Fruit fly (Drosophila melanogaster) whole organism, embryonic: ENCODE measurements around the gene sip3.

ENCODE experiments used
- ATbp ChIP-seq: fragments of 200-800 bp; sonication (Bioruptor generic); optimal IDR thresholded peaks from 2 replicates; lab custom pipeline; 2017; ENCODE audit warnings: missing biosample characterization, mild to moderate bottlenecking, missing genetic modification characterization, missing genetic modification reagents
- CG10209 ChIP-seq: fragments of 200-800 bp; sonication (Bioruptor generic); optimal IDR thresholded peaks from 3 replicates; lab custom pipeline; 2017; ENCODE audit warnings: missing biosample characterization, mild to moderate bottlenecking, missing genetic modification characterization, missing genetic modification reagents
- CG10431 ChIP-seq: fragments of 200-800 bp; sonication (Bioruptor generic); optimal IDR thresholded peaks from 3 replicates; lab custom pipeline; 2018; ENCODE audit warnings: missing biosample characterization, mild to moderate bottlenecking, missing genetic modification characterization
- CG11093 ChIP-seq: fragments of 200-800 bp; sonication (Bioruptor generic); IDR thresholded peaks from 3 replicates; pipeline ENCODE4 v1.3.6; 2022; ENCODE audit warnings: missing biosample characterization, missing genetic modification characterization
- CG12219 ChIP-seq: fragments of 200-800 bp; sonication (Bioruptor generic); optimal IDR thresholded peaks from 3 replicates; lab custom pipeline; 2018; ENCODE audit warnings: missing biosample characterization, mild to moderate bottlenecking, missing genetic modification characterization
- CG12391 ChIP-seq: fragments of 200-800 bp; sonication (Bioruptor generic); optimal IDR thresholded peaks from 3 replicates; lab custom pipeline; 2018; ENCODE audit warnings: missing biosample characterization, mild to moderate bottlenecking, missing genetic modification characterization, moderate library complexity
- CG15601 ChIP-seq: fragments of 200-800 bp; sonication (Bioruptor generic); optimal IDR thresholded peaks from 3 replicates; lab custom pipeline; 2019; ENCODE audit warnings: missing biosample characterization, mild to moderate bottlenecking, missing genetic modification characterization, moderate library complexity
- CG15696 ChIP-seq: fragments of 200-800 bp; sonication (Bioruptor generic); optimal IDR thresholded peaks from 2 replicates; lab custom pipeline; 2019; ENCODE audit warnings: missing biosample characterization, mild to moderate bottlenecking, missing genetic modification characterization, moderate library complexity
- CG17568 ChIP-seq: fragments of 200-800 bp; sonication (Bioruptor generic); optimal IDR thresholded peaks from 2 replicates; lab custom pipeline; 2018; ENCODE audit warnings: missing biosample characterization, mild to moderate bottlenecking, missing genetic modification characterization, moderate library complexity
- CG18599 ChIP-seq: fragments of 200-800 bp; sonication (Bioruptor generic); optimal IDR thresholded peaks from 3 replicates; lab custom pipeline; 2017; ENCODE audit warnings: missing biosample characterization, missing genetic modification characterization, mild to moderate bottlenecking, moderate library complexity, missing genetic modification reagents
- CG2202 ChIP-seq: fragments of 200-800 bp; sonication (Bioruptor generic); optimal IDR thresholded peaks from 2 replicates; lab custom pipeline; 2018; ENCODE audit warnings: missing biosample characterization, mild to moderate bottlenecking, missing genetic modification characterization
- CG2712 ChIP-seq: fragments of 200-800 bp; optimal IDR thresholded peaks from 3 replicates; lab custom pipeline; 2019; ENCODE audit warnings: missing biosample characterization, mild to moderate bottlenecking, missing genetic modification characterization, moderate library complexity
- CG32532 ChIP-seq: fragments of 200-800 bp; sonication (Bioruptor generic); IDR thresholded peaks from 2 replicates; pipeline ENCODE4 v1.3.6; 2022; ENCODE audit warnings: missing biosample characterization, missing genetic modification characterization
- CG5245 ChIP-seq: fragments of 200-800 bp; sonication (Bioruptor generic); optimal IDR thresholded peaks from 3 replicates; lab custom pipeline; 2016; ENCODE audit warnings: missing biosample characterization, missing genetic modification characterization
- CG8290 ChIP-seq, 3 experiments: fragments of 200-800 bp; sonication (Bioruptor generic); optimal IDR thresholded peaks; 2 replicates each; lab custom pipeline; 2016 to 2019; ENCODE audit warnings: missing biosample characterization in 3 of 3, missing genetic modification characterization in 3 of 3, mild to moderate bottlenecking in 2 of 3, moderate library complexity in 1 of 3
- CG8388 ChIP-seq: fragments of 200-800 bp; sonication (Bioruptor generic); optimal IDR thresholded peaks from 2 replicates; lab custom pipeline; 2019; ENCODE audit warnings: missing biosample characterization, mild to moderate bottlenecking, missing genetic modification characterization, moderate library complexity
- CG9876 ChIP-seq: fragments of 200-800 bp; sonication (Bioruptor generic); optimal IDR thresholded peaks from 2 replicates; lab custom pipeline; 2016; ENCODE audit warnings: missing biosample characterization, missing genetic modification characterization
- CTCF ChIP-seq: fragments of 200-800 bp; sonication (Bioruptor generic); optimal IDR thresholded peaks from 2 replicates; lab custom pipeline; 2017; ENCODE audit warnings: missing biosample characterization, mild to moderate bottlenecking, missing genetic modification characterization, moderate library complexity
- Camta ChIP-seq: fragments of 200-800 bp; sonication (Bioruptor generic); optimal IDR thresholded peaks from 2 replicates; lab custom pipeline; 2016; ENCODE audit warnings: missing biosample characterization, missing genetic modification characterization
- Dip3 ChIP-seq: fragments of 200-800 bp; sonication (Bioruptor generic); optimal IDR thresholded peaks from 3 replicates; lab custom pipeline; 2016; ENCODE audit warnings: missing biosample characterization, missing genetic modification characterization
- Drgx ChIP-seq: fragments of 200-800 bp; sonication (Bioruptor generic); IDR thresholded peaks from 2 replicates; pipeline ENCODE4 v1.3.6; 2022; ENCODE audit warnings: missing biosample characterization, missing genetic modification characterization
- Fer1 ChIP-seq: fragments of 200-800 bp; sonication (Bioruptor generic); optimal IDR thresholded peaks from 2 replicates; lab custom pipeline; 2017; ENCODE audit warnings: missing biosample characterization, mild to moderate bottlenecking, missing genetic modification characterization
- Gug ChIP-seq: fragments of 200-800 bp; sonication (Bioruptor generic); IDR thresholded peaks from 4 replicates; pipeline ENCODE4 v1.3.6; 2022; ENCODE audit warnings: missing biosample characterization, missing genetic modification characterization
- Hsf ChIP-seq: fragments of 200-800 bp; sonication (Bioruptor generic); optimal IDR thresholded peaks from 3 replicates; lab custom pipeline; 2016; ENCODE audit warnings: missing biosample characterization, missing genetic modification characterization
- MESR4 ChIP-seq: fragments of 200-800 bp; sonication (Bioruptor generic); optimal IDR thresholded peaks from 2 replicates; lab custom pipeline; 2018; ENCODE audit warnings: missing biosample characterization, mild to moderate bottlenecking, missing genetic modification characterization, moderate library complexity
- Max ChIP-seq: fragments of 200-800 bp; sonication (Bioruptor generic); optimal IDR thresholded peaks from 2 replicates; lab custom pipeline; 2016; ENCODE audit warnings: missing biosample characterization, mild to moderate bottlenecking, missing genetic modification characterization
- Med ChIP-seq: fragments of 200-800 bp; sonication (Bioruptor generic); peaks from one replicate; lab custom pipeline; 2016; ENCODE audit warnings: missing biosample characterization, missing genetic modification characterization, mild to moderate bottlenecking, inconsistent platforms, moderate library complexity
- Mrtf ChIP-seq: fragments of 200-800 bp; sonication (Bioruptor generic); IDR thresholded peaks from 3 replicates; pipeline ENCODE4 v1.3.6; 2022; ENCODE audit warnings: missing biosample characterization, missing genetic modification characterization
- NFAT ChIP-seq: fragments of 200-800 bp; sonication (Bioruptor generic); IDR thresholded peaks from 2 replicates; pipeline ENCODE4 v1.3.6; 2022; ENCODE audit warnings: missing biosample characterization, missing genetic modification characterization
- PHDP ChIP-seq: fragments of 200-800 bp; sonication (Bioruptor generic); optimal IDR thresholded peaks from 3 replicates; lab custom pipeline; 2018; ENCODE audit warnings: missing biosample characterization, mild to moderate bottlenecking, missing genetic modification characterization, moderate library complexity
- Ptx1 ChIP-seq: fragments of 200-800 bp; sonication (Bioruptor generic); IDR thresholded peaks from 2 replicates; pipeline ENCODE4 v1.3.6; 2022; ENCODE audit warnings: missing biosample characterization, missing genetic modification characterization
- Sin3A ChIP-seq: fragments of >200 bp; optimal IDR thresholded peaks from 2 replicates; lab custom pipeline; 2018
- Trl ChIP-seq, 3 experiments: fragments of >200 bp in 2 of 3; fragments of 200-800 bp in 1 of 3; sonication (Bioruptor generic) in 1 of 3; optimal IDR thresholded peaks; 2 replicates in 1 of 3; 3 replicates in 2 of 3; lab custom pipeline; 2016 to 2017; ENCODE audit warnings: missing biosample characterization in 1 of 3, missing genetic modification characterization in 1 of 3
- YL-1 ChIP-seq: fragments of 200-800 bp; sonication (Bioruptor generic); optimal IDR thresholded peaks from 3 replicates; lab custom pipeline; 2017; ENCODE audit warnings: missing biosample characterization, mild to moderate bottlenecking, missing genetic modification characterization
- az2 ChIP-seq: fragments of 200-800 bp; sonication (Bioruptor generic); optimal IDR thresholded peaks from 3 replicates; lab custom pipeline; 2016; ENCODE audit warnings: missing biosample characterization, missing genetic modification characterization
- ci ChIP-seq: fragments of 200-800 bp; sonication (Bioruptor generic); IDR thresholded peaks from 3 replicates; pipeline ENCODE4 v1.3.6; 2022; ENCODE audit warnings: missing biosample characterization, missing genetic modification characterization
- croc ChIP-seq: fragments of 200-800 bp; sonication (Bioruptor generic); conservative IDR thresholded peaks from 3 replicates; pipeline ENCODE4 v1.3.6; 2022; ENCODE audit warnings: missing biosample characterization, missing genetic modification characterization
- crp ChIP-seq, 2 experiments: fragments of 200-800 bp; sonication (Bioruptor generic); optimal IDR thresholded peaks; 2 replicates in 1 of 2; 3 replicates in 1 of 2; lab custom pipeline; 2017; ENCODE audit warnings: missing biosample characterization in 2 of 2, missing genetic modification characterization in 2 of 2, mild to moderate bottlenecking in 1 of 2, moderate library complexity in 1 of 2
- dm ChIP-seq: fragments of 200-800 bp; sonication (Bioruptor generic); optimal IDR thresholded peaks from 3 replicates; lab custom pipeline; 2016; ENCODE audit warnings: missing biosample characterization, missing genetic modification characterization
- dysf ChIP-seq: fragments of 200-800 bp; sonication (Bioruptor generic); IDR thresholded peaks from 3 replicates; pipeline ENCODE4 v1.3.6; 2022; ENCODE audit warnings: missing biosample characterization, missing genetic modification characterization
- ems ChIP-seq: fragments of 200-800 bp; sonication (Bioruptor generic); optimal IDR thresholded peaks from 3 replicates; lab custom pipeline; 2016; ENCODE audit warnings: missing biosample characterization, missing genetic modification characterization
- lab ChIP-seq: fragments of 200-800 bp; sonication (Bioruptor generic); optimal IDR thresholded peaks from 3 replicates; lab custom pipeline; 2017; ENCODE audit warnings: missing biosample characterization, missing genetic modification characterization, mild to moderate bottlenecking, moderate library complexity, missing genetic modification reagents
- pan ChIP-seq, 4 experiments: fragments of >200 bp in 3 of 4; fragments of 200-800 bp in 1 of 4; sonication (Bioruptor generic) in 1 of 4; optimal IDR thresholded peaks in 3 of 4; IDR thresholded peaks in 1 of 4; 2 replicates each; pipeline versions ENCODE4 v1.3.6 to Lab custom; 2017 to 2022; ENCODE audit warnings: missing biosample characterization in 2 of 4, missing genetic modification characterization in 2 of 4, mixed read lengths in 1 of 4
- psq ChIP-seq: fragments of 200-800 bp; sonication (Bioruptor generic); optimal IDR thresholded peaks from 2 replicates; lab custom pipeline; 2017; ENCODE audit warnings: missing biosample characterization, missing genetic modification characterization
- row ChIP-seq: fragments of 200-800 bp; sonication (Bioruptor generic); IDR thresholded peaks from 3 replicates; pipeline ENCODE4 v1.3.6; 2022; ENCODE audit warnings: missing biosample characterization, missing genetic modification characterization
- scrt ChIP-seq: fragments of 200-800 bp; sonication (Bioruptor generic); optimal IDR thresholded peaks from 2 replicates; lab custom pipeline; 2018; ENCODE audit warnings: missing biosample characterization, mild to moderate bottlenecking, missing genetic modification characterization, moderate library complexity
- sim ChIP-seq: fragments of 200-800 bp; sonication (Bioruptor generic); IDR thresholded peaks from 2 replicates; pipeline ENCODE4 v1.3.6; 2022; ENCODE audit warnings: missing biosample characterization, missing genetic modification characterization
- slou ChIP-seq: fragments of 200-800 bp; sonication (Bioruptor generic); optimal IDR thresholded peaks from 3 replicates; lab custom pipeline; 2016; ENCODE audit warnings: missing biosample characterization, missing genetic modification characterization
- sob ChIP-seq: fragments of 200-800 bp; sonication (Bioruptor generic); IDR thresholded peaks from 2 replicates; pipeline ENCODE4 v1.3.6; 2022; ENCODE audit warnings: missing biosample characterization, missing genetic modification characterization
- vvl ChIP-seq: fragments of 200-800 bp; sonication (Bioruptor generic); IDR thresholded peaks from 2 replicates; pipeline ENCODE4 v1.3.6; 2022; ENCODE audit warnings: missing biosample characterization, missing genetic modification characterization

Gene sip3

dm6 chr3R:31810073-31810530 lies 38.1 kb downstream of the sip3 start, which contains the start of gene Rift (continued):
- TF ChIP-seq crp (GFP tag; optimal IDR thresholded peaks at IDR 0.05; lab: Kevin White, UChicago) (peak in 1 of 2 experiments; percentile 84), lab (peak; percentile 70), Mrtf (GFP tag; lab: Robert Waterston, UW) (no peak), Drgx (GFP tag; lab: Robert Waterston, UW) (peak; percentile 69), CTCF (GFP tag; lab: Kevin White, UChicago) (no peak), Sin3A (lab: Kevin White, UChicago) (no peak), scrt (GFP tag; lab: Kevin White, UChicago) (no peak), Ptx1 (peak; percentile 55), croc (GFP tag; lab: Robert Waterston, UW) (no peak), CG9876 (GFP tag; lab: Kevin White, UChicago) (no peak), CG5245 (no peak), CG17568 (peak; percentile 33), PHDP (tag; lab: Kevin White, UChicago) (no peak), CG15696 (no peak), Gug (GFP tag; lab: Robert Waterston, UW) (peak; percentile 30; the same call in 1 of the 4 replicates), CG8388 (GFP tag; lab: Kevin White, UChicago) (peak; percentile 36), CG12391 (tag; lab: Kevin White, UChicago) (peak; percentile 55), Hsf (GFP tag; lab: Kevin White, UChicago) (peak; percentile 42), YL-1 (GFP tag; lab: Kevin White, UChicago) (peak; percentile 69), CG2712 (tag; lab: Kevin White, UChicago) (peak; percentile 65), Max (GFP tag; lab: Kevin White, UChicago) (no peak), ci (GFP tag; lab: Robert Waterston, UW) (peak; percentile 83; the same call in 2 of the 3 replicates), az2 (GFP tag; lab: Kevin White, UChicago) (no peak), MESR4 (peak; percentile 40), Camta (GFP tag; lab: Kevin White, UChicago) (no peak), CG15601 (tag; lab: Kevin White, UChicago) (no peak), CG2202 (no peak), row (GFP tag; lab: Robert Waterston, UW) (peak; percentile 83), CG10209 (peak; percentile 26), slou (GFP tag; lab: Kevin White, UChicago) (no peak), ATbp (GFP tag; lab: Kevin White, UChicago) (peak; percentile 18), Trl (optimal IDR thresholded peaks at IDR 0.05; lab: Kevin White, UChicago) (peak; percentile 72 to 85), Trl (GFP tag; optimal IDR thresholded peaks at IDR 0.05; lab: Kevin White, UChicago) (no peak), vvl (GFP tag; lab: Robert Waterston, UW) (peak; percentile 65), CG32532 (GFP tag; lab: Robert Waterston, UW) (peak; percentile 75), ems (GFP tag; lab: Kevin White, UChicago) (no peak), dm (GFP tag; lab: Kevin White, UChicago) (peak; percentile 28), CG18599 (GFP tag; lab: Kevin White, UChicago) (peak; percentile 55), Dip3 (GFP tag; lab: Kevin White, UChicago) (no peak), CG11093 (0 out of 3 replicates have a peak, but pooled peaks have one; percentile 31), Fer1 (peak; percentile 64), CG10431 (GFP tag; lab: Kevin White, UChicago) (peak; percentile 20), sim (GFP tag; lab: Robert Waterston, UW) (no peak), pan (optimal IDR thresholded peaks at IDR 0.05; lab: Kevin White, UChicago) (no peak), pan (GFP tag; optimal IDR thresholded peaks at IDR 0.05 in 1 of 2, IDR thresholded peaks at IDR 0.05 in 1 of 2) (peak in 1 of 2 experiments; percentile 43), Med (GFP tag; lab: Kevin White, UChicago) (peak; percentile 70), sob (GFP tag; lab: Robert Waterston, UW) (0 out of 2 replicates have a peak, but pooled peaks have one; percentile 43), NFAT (peak; percentile 45; the same call in 1 of the 2 replicates), dysf (GFP tag; lab: Robert Waterston, UW) (peak; percentile 46; the same call in 1 of the 3 replicates), psq (no peak), CG12219 (GFP tag; lab: Kevin White, UChicago) (peak; percentile 7), CG8290 (GFP tag; optimal IDR thresholded peaks at IDR 0.05; lab: Kevin White, UChicago) (no peak), CG8290 (tag; optimal IDR thresholded peaks at IDR 0.05; lab: Kevin White, UChicago) (peak in 1 of 2 experiments; percentile 56)
